Fruit fly (Drosophila melanogaster) whole organism, prepupa: Measurements from ENCODE around the gene mRpS25.

ENCODE experiments used
- Blimp-1 ChIP-seq: fragments of 200-800 bp; sonication (Bioruptor generic); optimal IDR thresholded peaks from 3 replicates; lab custom pipeline; 2017; ENCODE audit warnings: missing biosample characterization, missing genetic modification characterization, mild to moderate bottlenecking, moderate library complexity, missing genetic modification reagents
- CG10631 ChIP-seq: fragments of 200-800 bp; sonication (Bioruptor generic); optimal IDR thresholded peaks from 2 replicates; lab custom pipeline; 2016; ENCODE audit warnings: missing biosample characterization, missing genetic modification characterization
- CG10669 ChIP-seq: fragments of 200-800 bp; sonication (Bioruptor generic); optimal IDR thresholded peaks from 3 replicates; lab custom pipeline; 2018; ENCODE audit warnings: missing biosample characterization, mild to moderate bottlenecking, missing genetic modification characterization, moderate library complexity
- CG11294 ChIP-seq: fragments of 200-800 bp; sonication (Bioruptor generic); IDR thresholded peaks from 2 replicates; pipeline ENCODE4 v1.3.6; 2022; ENCODE audit warnings: missing biosample characterization, missing genetic modification characterization
- CG11762 ChIP-seq: fragments of 200-800 bp; sonication (Bioruptor generic); optimal IDR thresholded peaks from 3 replicates; lab custom pipeline; 2016; ENCODE audit warnings: missing biosample characterization, missing genetic modification characterization; ENCODE audit not compliant: insufficient read depth
- CG15336 ChIP-seq: fragments of 200-800 bp; sonication (Bioruptor generic); IDR thresholded peaks from 2 replicates; pipeline ENCODE4 v1.3.6; 2022; ENCODE audit warnings: missing biosample characterization, missing genetic modification characterization
- CG1621 ChIP-seq: fragments of 200-800 bp; sonication (Bioruptor generic); optimal IDR thresholded peaks from 3 replicates; lab custom pipeline; 2018; ENCODE audit warnings: missing biosample characterization, mild to moderate bottlenecking, missing genetic modification characterization
- CG16779 ChIP-seq: fragments of 200-800 bp; sonication (Bioruptor generic); optimal IDR thresholded peaks from 3 replicates; lab custom pipeline; 2017; ENCODE audit warnings: missing biosample characterization, mild to moderate bottlenecking, missing genetic modification characterization
- CG31627 ChIP-seq: fragments of 200-800 bp; sonication (Bioruptor generic); optimal IDR thresholded peaks from 3 replicates; lab custom pipeline; 2016; ENCODE audit warnings: missing biosample characterization, missing genetic modification characterization
- CG32006 ChIP-seq: fragments of 200-800 bp; sonication (Bioruptor generic); optimal IDR thresholded peaks from 3 replicates; lab custom pipeline; 2017; ENCODE audit warnings: missing biosample characterization, mild to moderate bottlenecking, missing genetic modification characterization
- CG34406 ChIP-seq: fragments of 200-800 bp; sonication (Bioruptor generic); optimal IDR thresholded peaks from 3 replicates; lab custom pipeline; 2016; ENCODE audit warnings: missing biosample characterization, missing genetic modification characterization
- CG4318 ChIP-seq: fragments of 200-800 bp; sonication (Bioruptor generic); optimal IDR thresholded peaks from 3 replicates; lab custom pipeline; 2017; ENCODE audit warnings: missing biosample characterization, mild to moderate bottlenecking, missing genetic modification characterization
- CG6163 ChIP-seq: fragments of 200-800 bp; sonication (Bioruptor generic); IDR thresholded peaks from 3 replicates; pipeline ENCODE4 v1.3.6; 2022; ENCODE audit warnings: missing biosample characterization, missing genetic modification characterization
- CG6276 ChIP-seq: fragments of 200-800 bp; sonication (Bioruptor generic); optimal IDR thresholded peaks from 2 replicates; lab custom pipeline; 2017; ENCODE audit warnings: missing biosample characterization, mild to moderate bottlenecking, missing genetic modification characterization
- CG6792 ChIP-seq: fragments of 200-800 bp; sonication (Bioruptor generic); optimal IDR thresholded peaks from 3 replicates; lab custom pipeline; 2016; ENCODE audit warnings: missing biosample characterization, missing genetic modification characterization
- CG6808 ChIP-seq: fragments of 200-800 bp; sonication (Bioruptor generic); optimal IDR thresholded peaks from 3 replicates; lab custom pipeline; 2017; ENCODE audit warnings: missing biosample characterization, missing genetic modification characterization, mild to moderate bottlenecking, moderate library complexity, missing genetic modification reagents
- CG8119 ChIP-seq: fragments of 200-800 bp; sonication (Bioruptor generic); IDR thresholded peaks from 3 replicates; pipeline ENCODE4 v1.3.6; 2022; ENCODE audit warnings: missing biosample characterization, missing genetic modification characterization
- CG8319 ChIP-seq: fragments of 200-800 bp; sonication (Bioruptor generic); optimal IDR thresholded peaks from 3 replicates; lab custom pipeline; 2016; ENCODE audit warnings: missing biosample characterization, missing genetic modification characterization
- CG8632 ChIP-seq: fragments of 200-800 bp; sonication (Bioruptor generic); optimal IDR thresholded peaks from 3 replicates; lab custom pipeline; 2016; ENCODE audit warnings: missing biosample characterization, missing genetic modification characterization
- CG9139 ChIP-seq: fragments of 200-800 bp; sonication (Bioruptor generic); optimal IDR thresholded peaks from 3 replicates; lab custom pipeline; 2017; ENCODE audit warnings: missing biosample characterization, mild to moderate bottlenecking, missing genetic modification characterization
- Eip93F ChIP-seq: fragments of 200-800 bp; sonication (Bioruptor generic); optimal IDR thresholded peaks from 2 replicates; lab custom pipeline; 2016; ENCODE audit warnings: missing biosample characterization, mild to moderate bottlenecking, missing genetic modification characterization
- Ets21C ChIP-seq: fragments of 200-800 bp; sonication (Bioruptor generic); optimal IDR thresholded peaks from 3 replicates; lab custom pipeline; 2016; ENCODE audit warnings: missing biosample characterization, missing genetic modification characterization
- Ets96B ChIP-seq: fragments of 200-800 bp; optimal IDR thresholded peaks from 2 replicates; lab custom pipeline; 2019; ENCODE audit warnings: missing biosample characterization, mild to moderate bottlenecking, missing genetic modification characterization, moderate library complexity
- Gug ChIP-seq: fragments of 200-800 bp; sonication (Bioruptor generic); IDR thresholded peaks from 2 replicates; pipeline ENCODE4 v1.3.6; 2022; ENCODE audit warnings: missing biosample characterization, missing genetic modification characterization
- Hr38 ChIP-seq: sonication (Bioruptor generic); optimal IDR thresholded peaks from 2 replicates; lab custom pipeline; 2016; ENCODE audit warnings: missing biosample characterization, missing genetic modification characterization
- Hr4 ChIP-seq: fragments of 200-800 bp; sonication (Bioruptor generic); optimal IDR thresholded peaks from 3 replicates; lab custom pipeline; 2016; ENCODE audit warnings: missing biosample characterization, missing genetic modification characterization
- Lpt ChIP-seq: fragments of 200-800 bp; sonication (Bioruptor generic); optimal IDR thresholded peaks from 3 replicates; lab custom pipeline; 2016; ENCODE audit warnings: missing biosample characterization, missing genetic modification characterization
- Met ChIP-seq: fragments of 200-800 bp; sonication (Bioruptor generic); optimal IDR thresholded peaks from 3 replicates; lab custom pipeline; 2016; ENCODE audit warnings: missing biosample characterization, missing genetic modification characterization
- OdsH ChIP-seq: fragments of 200-800 bp; sonication (Bioruptor generic); optimal IDR thresholded peaks from 3 replicates; lab custom pipeline; 2016; ENCODE audit warnings: missing biosample characterization, missing genetic modification characterization
- Smox ChIP-seq: fragments of 200-800 bp; sonication (Bioruptor generic); optimal IDR thresholded peaks from 3 replicates; lab custom pipeline; 2016; ENCODE audit warnings: missing biosample characterization, missing genetic modification characterization
- Sox102F ChIP-seq: fragments of 200-800 bp; sonication (Bioruptor generic); optimal IDR thresholded peaks from 2 replicates; lab custom pipeline; 2016; ENCODE audit warnings: missing biosample characterization, mild to moderate bottlenecking, missing genetic modification characterization
- Sox14 ChIP-seq: fragments of 200-800 bp; sonication (Bioruptor generic); optimal IDR thresholded peaks from 3 replicates; lab custom pipeline; 2016; ENCODE audit warnings: missing biosample characterization, missing genetic modification characterization
- Sox15 ChIP-seq: fragments of 200-800 bp; sonication (Bioruptor generic); optimal IDR thresholded peaks from 3 replicates; lab custom pipeline; 2016; ENCODE audit warnings: missing biosample characterization, missing genetic modification characterization
- achi ChIP-seq: fragments of 200-800 bp; sonication (Bioruptor generic); optimal IDR thresholded peaks from 3 replicates; lab custom pipeline; 2016; ENCODE audit warnings: missing biosample characterization, missing genetic modification characterization
- dac ChIP-seq: fragments of 200-800 bp; sonication (Bioruptor generic); optimal IDR thresholded peaks from 2 replicates; lab custom pipeline; 2017; ENCODE audit warnings: missing biosample characterization, mild to moderate bottlenecking, missing genetic modification characterization
- dsx ChIP-seq: fragments of 200-800 bp; optimal IDR thresholded peaks from 3 replicates; lab custom pipeline; 2019; ENCODE audit warnings: missing biosample characterization, mild to moderate bottlenecking, missing genetic modification characterization, moderate library complexity; ENCODE audit not compliant: poor library complexity, severe bottlenecking
- eg ChIP-seq: fragments of 200-800 bp; sonication (Bioruptor generic); IDR thresholded peaks from 3 replicates; pipeline ENCODE4 v1.3.6; 2022; ENCODE audit warnings: missing biosample characterization, missing genetic modification characterization
- esn ChIP-seq: fragments of 200-800 bp; sonication (Bioruptor generic); optimal IDR thresholded peaks from 2 replicates; lab custom pipeline; 2016; ENCODE audit warnings: missing biosample characterization, mild to moderate bottlenecking, missing genetic modification characterization, moderate library complexity
- fd59A ChIP-seq: fragments of 200-800 bp; sonication (Bioruptor generic); optimal IDR thresholded peaks from 2 replicates; lab custom pipeline; 2017; ENCODE audit warnings: missing biosample characterization, mild to moderate bottlenecking, missing genetic modification characterization, missing genetic modification reagents
- fd85E ChIP-seq: fragments of 200-800 bp; sonication (Bioruptor generic); optimal IDR thresholded peaks from 3 replicates; lab custom pipeline; 2016; ENCODE audit warnings: missing biosample characterization, missing genetic modification characterization
- fkh ChIP-seq: fragments of 200-800 bp; sonication (Bioruptor generic); optimal IDR thresholded peaks from 3 replicates; lab custom pipeline; 2017; ENCODE audit warnings: missing biosample characterization, mild to moderate bottlenecking, missing genetic modification characterization, moderate library complexity
- lz ChIP-seq: fragments of 200-800 bp; sonication (Bioruptor generic); optimal IDR thresholded peaks from 3 replicates; lab custom pipeline; 2016; ENCODE audit warnings: missing biosample characterization, missing genetic modification characterization
- net ChIP-seq: fragments of 200-800 bp; sonication (Bioruptor generic); optimal IDR thresholded peaks from 3 replicates; lab custom pipeline; 2016; ENCODE audit warnings: missing biosample characterization, missing genetic modification characterization
- pdm3 ChIP-seq: fragments of 200-800 bp; sonication (Bioruptor generic); optimal IDR thresholded peaks from 3 replicates; lab custom pipeline; 2016; ENCODE audit warnings: missing biosample characterization, missing genetic modification characterization
- spab ChIP-seq: fragments of 200-800 bp; sonication (Bioruptor generic); optimal IDR thresholded peaks from 2 replicates; lab custom pipeline; 2017; ENCODE audit warnings: missing biosample characterization, mild to moderate bottlenecking, missing genetic modification characterization, missing genetic modification reagents
- ss ChIP-seq, 2 experiments: fragments of 200-800 bp; sonication (Bioruptor generic); optimal IDR thresholded peaks; 2 replicates in 1 of 2; 3 replicates in 1 of 2; lab custom pipeline; 2017 to 2018; ENCODE audit warnings: mild to moderate bottlenecking in 2 of 2, missing biosample characterization in 2 of 2, missing genetic modification characterization in 2 of 2, moderate library complexity in 1 of 2
- topi ChIP-seq: fragments of 200-800 bp; sonication (Bioruptor generic); optimal IDR thresholded peaks from 3 replicates; lab custom pipeline; 2016; ENCODE audit warnings: missing biosample characterization, missing genetic modification characterization
- vri ChIP-seq: fragments of 200-800 bp; sonication (Bioruptor generic); optimal IDR thresholded peaks from 3 replicates; lab custom pipeline; 2016; ENCODE audit warnings: missing biosample characterization, mild to moderate bottlenecking, missing genetic modification characterization

The mRpS25 gene

DNA sequence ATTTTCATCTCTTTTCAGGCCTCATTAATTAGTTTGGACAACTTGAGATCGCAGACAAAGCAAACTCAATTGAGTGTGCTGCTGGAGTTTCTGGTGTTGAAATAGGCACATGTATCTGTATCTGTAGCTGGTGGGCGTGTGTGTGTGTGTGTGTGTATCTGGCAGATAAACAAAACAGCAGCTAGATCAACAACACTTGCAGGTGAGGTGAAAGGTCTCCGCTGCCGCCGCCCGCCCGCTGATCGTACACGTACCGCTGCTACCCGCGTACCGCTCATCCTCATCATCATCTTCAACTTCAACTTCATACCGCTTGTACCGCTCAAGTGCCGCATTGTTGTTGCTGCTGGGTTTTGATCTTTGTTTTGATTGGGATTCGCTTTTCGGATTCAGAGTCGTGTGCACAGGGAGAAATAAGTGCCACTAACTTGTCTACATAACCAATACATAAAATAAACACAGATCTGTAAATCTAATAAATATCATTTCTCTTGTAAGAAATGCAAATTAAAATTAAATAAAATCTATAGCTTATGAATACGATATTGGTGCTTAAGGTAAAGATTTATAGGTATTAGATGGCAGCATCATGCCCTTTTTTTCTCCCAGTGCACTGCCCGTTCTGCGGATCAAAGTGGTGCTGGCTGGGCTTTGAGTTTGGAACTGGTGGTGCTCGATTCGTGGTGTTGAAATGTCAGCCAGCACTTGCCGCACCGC, 44.5 kb upstream of the mRpS25 start (continued):
- TF ChIP-seq ss (GFP tag; optimal IDR thresholded peaks at IDR 0.05; lab: Kevin White, UChicago) (no peak), Sox102F (peak; percentile 24), fkh (GFP tag; lab: Kevin White, UChicago) (peak; percentile 78), CG8119 (GFP tag; lab: Robert Waterston, UW) (0 out of 3 replicates have a peak, but pooled peaks have one; percentile 39), CG6163 (peak; percentile 30; the same call in 1 of the 3 replicates), Ets96B (tag; lab: Kevin White, UChicago) (peak; percentile 30), Sox14 (GFP tag; lab: Kevin White, UChicago) (peak; percentile 19)

DNA sequence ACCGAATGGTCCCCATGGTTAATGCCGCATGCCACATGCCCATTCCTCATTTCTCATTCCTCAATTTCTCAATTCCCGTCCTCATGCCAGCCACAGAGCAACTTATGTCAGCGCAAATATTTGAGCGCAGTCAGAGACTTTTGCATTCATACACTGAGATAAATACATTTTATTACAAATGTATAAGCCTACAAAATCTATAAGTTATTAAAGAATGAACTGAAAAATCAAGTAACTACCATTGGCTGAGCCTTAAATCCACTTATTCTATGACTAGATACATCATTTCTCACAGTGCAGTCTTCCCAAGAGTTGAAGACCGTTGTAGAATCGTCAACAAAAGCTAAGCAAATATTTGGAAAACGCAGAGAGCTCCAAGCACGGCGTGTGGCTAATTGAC, 39.4 kb upstream of the mRpS25 start:
- no peak for TF ChIP-seq CG15336 (GFP tag; lab: Robert Waterston, UW)
- TF ChIP-seq CG16779 (tag; lab: Kevin White, UChicago): no peak
- TF ChIP-seq Ets96B (tag; lab: Kevin White, UChicago): peak; percentile 19
- TF ChIP-seq eg (GFP tag; lab: Robert Waterston, UW): 0 out of 3 replicates have a peak, but pooled peaks have one; percentile 17
- TF ChIP-seq Hr38 (GFP tag; lab: Kevin White, UChicago): no peak
- no peak for TF ChIP-seq Smox (GFP tag; lab: Kevin White, UChicago)
- TF ChIP-seq CG11762 (GFP tag; lab: Kevin White, UChicago): no peak
- TF ChIP-seq spab (GFP tag; lab: Kevin White, UChicago): no peak
- no peak for TF ChIP-seq CG8119 (GFP tag; lab: Robert Waterston, UW)
- no peak for TF ChIP-seq Ets21C
- TF ChIP-seq lz: no peak
- TF ChIP-seq CG9139 (GFP tag; lab: Kevin White, UChicago): no peak
- TF ChIP-seq achi: peak; percentile 10
- peak; percentile 7 for TF ChIP-seq Met (GFP tag; lab: Kevin White, UChicago)
- no peak for TF ChIP-seq Eip93F (GFP tag; lab: Kevin White, UChicago)
- no peak for TF ChIP-seq CG6808
- no peak for TF ChIP-seq Sox14 (GFP tag; lab: Kevin White, UChicago)
- TF ChIP-seq CG1621: no peak
- no peak for TF ChIP-seq CG8319 (GFP tag; lab: Kevin White, UChicago)
- peak; percentile 4 for TF ChIP-seq pdm3 (GFP tag; lab: Kevin White, UChicago)
- TF ChIP-seq CG11294 (GFP tag; lab: Robert Waterston, UW): no peak
- peak; percentile 15 for TF ChIP-seq OdsH
- TF ChIP-seq CG10669 (GFP tag; lab: Kevin White, UChicago): peak; percentile 13
- TF ChIP-seq Sox102F: no peak
- TF ChIP-seq CG8632 (GFP tag; lab: Kevin White, UChicago): no peak
- TF ChIP-seq Lpt (GFP tag; lab: Kevin White, UChicago): no peak
- TF ChIP-seq Gug (GFP tag; lab: Robert Waterston, UW): no peak
- TF ChIP-seq dac (GFP tag; lab: Kevin White, UChicago): no peak
- TF ChIP-seq dsx (GFP tag; lab: Kevin White, UChicago): no peak
- TF ChIP-seq CG31627 (GFP tag; lab: Kevin White, UChicago): peak; percentile 10
- no peak for TF ChIP-seq Hr4 (GFP tag; lab: Kevin White, UChicago)
- TF ChIP-seq fkh (GFP tag; lab: Kevin White, UChicago): peak; percentile 36
- no peak for TF ChIP-seq topi (GFP tag; lab: Kevin White, UChicago)
- no peak for TF ChIP-seq esn (GFP tag; lab: Kevin White, UChicago)
- TF ChIP-seq Blimp-1 (GFP tag; lab: Kevin White, UChicago): no peak
- TF ChIP-seq vri (GFP tag; lab: Kevin White, UChicago): no peak
- peak; percentile 26 for TF ChIP-seq CG10631
- no peak for TF ChIP-seq CG6163
- no peak for TF ChIP-seq CG4318 (GFP tag; lab: Kevin White, UChicago)
- TF ChIP-seq CG34406 (GFP tag; lab: Kevin White, UChicago): no peak
- TF ChIP-seq CG6276 (GFP tag; lab: Kevin White, UChicago): no peak
- TF ChIP-seq CG32006: peak; percentile 27
- no peak for TF ChIP-seq CG6792 (GFP tag; lab: Kevin White, UChicago)
- TF ChIP-seq fd85E (GFP tag; lab: Kevin White, UChicago): no peak
- TF ChIP-seq net (GFP tag; lab: Kevin White, UChicago): no peak
- TF ChIP-seq fd59A: no peak
- TF ChIP-seq Sox15 (GFP tag; lab: Kevin White, UChicago): no peak
